Fruit fly (Drosophila melanogaster): ENCODE data around the gene RpS19a.

- TF ChIP-seq CG34367 (tag; optimal IDR thresholded peaks at IDR 0.05) (no peak), CG13204 (GFP tag; optimal IDR thresholded peaks at IDR 0.05) (no peak), CG10348 (GFP tag; IDR thresholded peaks at IDR 0.05) (no peak)
Measured at dm6 chrX:16669849-16670248, 32.2 kb downstream of the RpS19a start.
